Fruit fly (Drosophila melanogaster): Measurements from ENCODE around the gene CG32523.

The CG32523 gene

dm6 chrX:21241796-21242208 lies 24.1 kb downstream of the CG32523 start (continued):
- peak; percentile 19 to 38 for TF ChIP-seq Hr51 (GFP tag; optimal IDR thresholded peaks at IDR 0.05)
- no peak for TF ChIP-seq gsb (GFP tag; IDR thresholded peaks at IDR 0.05)
- TF ChIP-seq Spps (tag; optimal IDR thresholded peaks at IDR 0.05) = no peak
- TF ChIP-seq CG1647 (GFP tag; optimal IDR thresholded peaks at IDR 0.05) = peak; percentile 8
- TF ChIP-seq Ssrp (tag; optimal IDR thresholded peaks at IDR 0.05) = peak; percentile 1
- TF ChIP-seq Oaz (GFP tag; IDR thresholded peaks at IDR 0.05) = no peak
- TF ChIP-seq gcm (GFP tag; optimal IDR thresholded peaks at IDR 0.05) = peak; percentile 13
- no peak for TF ChIP-seq zf30C (GFP tag; optimal IDR thresholded peaks at IDR 0.05)
- TF ChIP-seq CG31388 (GFP tag; optimal IDR thresholded peaks at IDR 0.05) = no peak
- TF ChIP-seq Nf-YC (tag; optimal IDR thresholded peaks at IDR 0.05) = no peak
- peak; percentile 46 for TF ChIP-seq Kr (GFP tag; optimal IDR thresholded peaks at IDR 0.05)
- peak; percentile 38 for TF ChIP-seq grau (tag; optimal IDR thresholded peaks at IDR 0.05)
- peak; percentile 41 for TF ChIP-seq CG13296 (GFP tag; optimal IDR thresholded peaks at IDR 0.05)
- no peak for TF ChIP-seq CG6683 (GFP tag; optimal IDR thresholded peaks at IDR 0.05)
- TF ChIP-seq NfI (GFP tag; optimal IDR thresholded peaks at IDR 0.05) = no peak
- peak; percentile 56 for TF ChIP-seq CG11398 (GFP tag; optimal IDR thresholded peaks at IDR 0.05)
- TF ChIP-seq CG14965 (GFP tag; optimal IDR thresholded peaks at IDR 0.05; ENCODE audit: borderline replicate concordance) = no peak
- no peak for TF ChIP-seq lbe (GFP tag; optimal IDR thresholded peaks at IDR 0.05)
- TF ChIP-seq CG13123 (GFP tag; optimal IDR thresholded peaks at IDR 0.05) = peak; percentile 13
- peak; percentile 41 for TF ChIP-seq ac (GFP tag; optimal IDR thresholded peaks at IDR 0.05)
- no peak for TF ChIP-seq Deaf1 (tag; optimal IDR thresholded peaks at IDR 0.05)
- peak; percentile 62 for TF ChIP-seq fd64A (GFP tag; optimal IDR thresholded peaks at IDR 0.05)
- TF ChIP-seq Mrtf (GFP tag; IDR thresholded peaks at IDR 0.05) = no peak
- peak in 1 of 2 experiments; percentile 58 for TF ChIP-seq chif (GFP tag; optimal IDR thresholded peaks at IDR 0.05)
- TF ChIP-seq ase (GFP tag; IDR thresholded peaks at IDR 0.05) = no peak
- no peak for TF ChIP-seq CG11085 (GFP tag; IDR thresholded peaks at IDR 0.05)
- no peak for TF ChIP-seq Nf-YA (GFP tag; IDR thresholded peaks at IDR 0.05)
- TF ChIP-seq Atf3 (GFP tag; optimal IDR thresholded peaks at IDR 0.05) = no peak
- no peak for TF ChIP-seq CG11247 (GFP tag; IDR thresholded peaks at IDR 0.05)
- TF ChIP-seq PHDP (tag; optimal IDR thresholded peaks at IDR 0.05) = peak; percentile 58
- TF ChIP-seq CG6654 (GFP tag; optimal IDR thresholded peaks at IDR 0.05) = no peak
- peak; percentile 47 for TF ChIP-seq CG30403 (GFP tag; optimal IDR thresholded peaks at IDR 0.05)
- no peak for TF ChIP-seq CG14050 (GFP tag; IDR thresholded peaks at IDR 0.05)
- no peak for TF ChIP-seq Hr39 (optimal IDR thresholded peaks at IDR 0.05)
- no peak for TF ChIP-seq CG6254 (GFP tag; optimal IDR thresholded peaks at IDR 0.05)
- no peak for TF ChIP-seq Ravus (GFP tag; IDR thresholded peaks at IDR 0.05)
- no peak for TF ChIP-seq sim (GFP tag; IDR thresholded peaks at IDR 0.05)
- peak; percentile 73 for TF ChIP-seq CG3407 (GFP tag; optimal IDR thresholded peaks at IDR 0.05)
- TF ChIP-seq sr (GFP tag; IDR thresholded peaks at IDR 0.05) = 0 out of 3 replicates have a peak, but pooled peaks have one; percentile 5
- TF ChIP-seq CG12744 (GFP tag; optimal IDR thresholded peaks at IDR 0.05) = no peak
- no peak for TF ChIP-seq CG15269 (tag; optimal IDR thresholded peaks at IDR 0.05)
- TF ChIP-seq CG15601 (tag; optimal IDR thresholded peaks at IDR 0.05) = peak; percentile 70
- no peak for TF ChIP-seq Taf1 (GFP tag; IDR thresholded peaks at IDR 0.05)
- no peak for TF ChIP-seq CTCF (GFP tag; optimal IDR thresholded peaks at IDR 0.05)
- no peak for TF ChIP-seq crol (GFP tag; IDR thresholded peaks at IDR 0.05)
- no peak for TF ChIP-seq Hr78 (GFP tag; optimal IDR thresholded peaks at IDR 0.05)
- no peak for TF ChIP-seq CG14667 (GFP tag; IDR thresholded peaks at IDR 0.05)
- TF ChIP-seq CG17568 (GFP tag; optimal IDR thresholded peaks at IDR 0.05) = peak; percentile 57
- peak; percentile 14 for TF ChIP-seq sug (tag; optimal IDR thresholded peaks at IDR 0.05)
- no peak for TF ChIP-seq Ada2b (GFP tag; IDR thresholded peaks at IDR 0.05)
- no peak for TF ChIP-seq Bteb2 (GFP tag; optimal IDR thresholded peaks at IDR 0.05)
- TF ChIP-seq ewg (GFP tag; optimal IDR thresholded peaks at IDR 0.05) = peak; percentile 31

All from whole organism, embryonic.